Worm (Caenorhabditis elegans): ENCODE data around the gene ugt-55.

DNA sequence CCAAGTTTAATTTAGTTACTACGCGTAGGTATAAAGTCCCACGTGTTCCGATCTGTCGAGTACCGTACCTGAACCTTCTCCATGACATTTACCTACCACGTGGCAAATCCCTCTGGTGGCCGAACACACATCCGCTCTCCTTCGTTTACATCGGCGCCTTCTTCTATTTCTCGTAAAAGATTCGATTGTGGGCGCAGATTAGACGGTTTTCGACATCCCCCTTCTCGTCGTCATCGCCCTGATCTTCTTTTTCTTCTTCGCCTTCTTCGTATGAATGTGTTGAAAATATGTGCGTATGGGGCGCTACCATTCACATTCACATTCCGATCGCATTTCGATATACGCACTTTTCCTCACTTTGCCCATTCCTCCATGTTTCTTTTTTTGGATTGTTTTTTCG lies 40.3 kb downstream of the ugt-55 start:
- TF ChIP-seq pros-1 (tag; optimal IDR thresholded peaks at IDR 0.05) (no peak), unc-86 (tag; optimal IDR thresholded peaks at IDR 0.05) (no peak), nhr-11 (tag; optimal IDR thresholded peaks at IDR 0.05) (no peak)

Measured in whole organism, late embryonic.